Worm (Caenorhabditis elegans) whole organism, mixed stage, embryonic: ENCODE data around the gene C04A2.15.

Experiments used
- M03D4.4 ChIP-seq: sonication (generic microtip); optimal IDR thresholded peaks from 2 replicates; lab custom pipeline; 2017; ENCODE audit warnings: mild to moderate bottlenecking, missing genetic modification characterization, missing compliant biosample characterization
- ceh-43 ChIP-seq: fragments of 200-800 bp; sonication (Bioruptor generic); optimal IDR thresholded peaks from 2 replicates; lab custom pipeline; 2018; ENCODE audit warnings: mild to moderate bottlenecking, missing genetic modification characterization, moderate library complexity, missing compliant biosample characterization
- ceh-83 ChIP-seq: fragments of 200-800 bp; sonication (Bioruptor generic); optimal IDR thresholded peaks from 2 replicates; lab custom pipeline; 2018; ENCODE audit warnings: mild to moderate bottlenecking, missing genetic modification characterization, missing compliant biosample characterization
- ces-1 ChIP-seq: fragments of 150-350 bp; optimal IDR thresholded peaks from 2 replicates; lab custom pipeline; 2014; ENCODE audit warnings: missing biosample characterization, missing genetic modification reagents, missing genetic modification characterization
- drap-1 ChIP-seq: fragments of 200-800 bp; sonication (Bioruptor generic); optimal IDR thresholded peaks from 3 replicates; lab custom pipeline; 2018; ENCODE audit warnings: mild to moderate bottlenecking, missing genetic modification characterization, missing compliant biosample characterization
- elt-1 ChIP-seq: sonication (generic microtip); optimal IDR thresholded peaks from 2 replicates; lab custom pipeline; 2017; ENCODE audit warnings: missing genetic modification characterization, mild to moderate bottlenecking, missing compliant biosample characterization, antibody characterized with exemption, moderate library complexity, borderline replicate concordance; ENCODE audit not compliant: insufficient read depth
- elt-3 ChIP-seq: fragments of 150-350 bp; optimal IDR thresholded peaks from 2 replicates; lab custom pipeline; 2014; ENCODE audit warnings: missing biosample characterization, missing genetic modification characterization
- flh-1 ChIP-seq: fragments of 200-800 bp; sonication (Bioruptor generic); optimal IDR thresholded peaks from 2 replicates; lab custom pipeline; 2018; ENCODE audit warnings: mild to moderate bottlenecking, missing genetic modification characterization, moderate library complexity, missing compliant biosample characterization
- ham-2 ChIP-seq: fragments of 200-800 bp; sonication (Bioruptor generic); optimal IDR thresholded peaks from 2 replicates; lab custom pipeline; 2018; ENCODE audit warnings: mild to moderate bottlenecking, missing genetic modification characterization, missing compliant biosample characterization
- hlh-1 ChIP-seq: fragments of 150-350 bp; optimal IDR thresholded peaks from 2 replicates; lab custom pipeline; 2014; ENCODE audit warnings: missing biosample characterization, missing genetic modification reagents, missing genetic modification characterization
- lin-13 ChIP-seq: fragments of 150-350 bp; optimal IDR thresholded peaks from 2 replicates; lab custom pipeline; 2014; ENCODE audit warnings: missing biosample characterization, missing genetic modification characterization
- lin-32 ChIP-seq: fragments of 200-800 bp; sonication (Bioruptor generic); optimal IDR thresholded peaks from 2 replicates; lab custom pipeline; 2018; ENCODE audit warnings: mild to moderate bottlenecking, missing genetic modification characterization, missing compliant biosample characterization
- lsy-2 ChIP-seq: fragments of 150-350 bp; optimal IDR thresholded peaks from 2 replicates; lab custom pipeline; 2014; ENCODE audit warnings: missing biosample characterization, missing genetic modification characterization
- mab-5 ChIP-seq: fragments of 150-350 bp; optimal IDR thresholded peaks from 2 replicates; lab custom pipeline; 2014; ENCODE audit warnings: missing biosample characterization, missing genetic modification characterization
- mep-1 ChIP-seq: fragments of 150-350 bp; optimal IDR thresholded peaks from 2 replicates; lab custom pipeline; 2017; ENCODE audit warnings: missing biosample characterization, missing genetic modification reagents, missing genetic modification characterization, inconsistent platforms
- nhr-12 ChIP-seq: fragments of 150-350 bp; optimal IDR thresholded peaks from 2 replicates; lab custom pipeline; 2014; ENCODE audit warnings: missing biosample characterization, missing genetic modification characterization
- nhr-2 ChIP-seq: fragments of 150-350 bp; optimal IDR thresholded peaks from 2 replicates; lab custom pipeline; 2014; ENCODE audit warnings: missing biosample characterization, missing genetic modification characterization
- nhr-237 ChIP-seq: fragments of 150-350 bp; optimal IDR thresholded peaks from 2 replicates; lab custom pipeline; 2014; ENCODE audit warnings: missing biosample characterization, missing genetic modification characterization
- nhr-28 ChIP-seq: fragments of 150-350 bp; optimal IDR thresholded peaks from 2 replicates; lab custom pipeline; 2014; ENCODE audit warnings: missing biosample characterization, missing genetic modification characterization
- nhr-76 ChIP-seq: sonication (generic microtip); optimal IDR thresholded peaks from 2 replicates; lab custom pipeline; 2017; ENCODE audit warnings: missing biosample characterization, missing genetic modification characterization
- pha-4 ChIP-seq: fragments of 150-350 bp; optimal IDR thresholded peaks from 2 replicates; lab custom pipeline; 2018; ENCODE audit warnings: missing biosample characterization, missing genetic modification reagents, missing genetic modification characterization
- sem-2 ChIP-seq: fragments of 200-800 bp; sonication (Bioruptor generic); optimal IDR thresholded peaks from 2 replicates; lab custom pipeline; 2018; ENCODE audit warnings: mild to moderate bottlenecking, missing genetic modification characterization, missing compliant biosample characterization
- snpc-4 ChIP-seq: fragments of 150-350 bp; optimal IDR thresholded peaks from 2 replicates; lab custom pipeline; 2014; ENCODE audit warnings: missing biosample characterization, missing genetic modification characterization
- sptf-1 ChIP-seq: sonication (generic microtip); optimal IDR thresholded peaks from 2 replicates; lab custom pipeline; 2017; ENCODE audit warnings: mild to moderate bottlenecking, missing genetic modification characterization, moderate library complexity, missing compliant biosample characterization
- tbx-8 ChIP-seq: fragments of 200-800 bp; sonication (Bioruptor generic); optimal IDR thresholded peaks from 2 replicates; lab custom pipeline; 2018; ENCODE audit warnings: mild to moderate bottlenecking, missing genetic modification characterization, moderate library complexity, missing compliant biosample characterization
- unc-120 ChIP-seq: sonication (generic microtip); optimal IDR thresholded peaks from 2 replicates; lab custom pipeline; 2017; ENCODE audit warnings: missing genetic modification characterization, missing compliant biosample characterization; ENCODE audit not compliant: poor library complexity, severe bottlenecking
- unc-39 ChIP-seq: fragments of 150-350 bp; optimal IDR thresholded peaks from 2 replicates; lab custom pipeline; 2014; ENCODE audit warnings: missing biosample characterization, missing genetic modification characterization
- unc-62 ChIP-seq: fragments of 150-350 bp; optimal IDR thresholded peaks from 2 replicates; lab custom pipeline; 2014; ENCODE audit warnings: missing biosample characterization, missing genetic modification reagents, missing genetic modification characterization
- zip-8 ChIP-seq: fragments of 150-350 bp; optimal IDR thresholded peaks from 2 replicates; lab custom pipeline; 2014; ENCODE audit warnings: missing biosample characterization, missing genetic modification characterization

Gene C04A2.15

ce11 chrII:6883716-6884115, 31.7 kb downstream of the C04A2.15 start, which contains the start of gene pmp-1:
pmp-1 (minus strand) TSS chrII:6883754.
- TF ChIP-seq elt-1 (no peak), snpc-4 (tag; lab: Kevin White, UChicago) (no peak), M03D4.4 (tag; lab: Kevin White, UChicago) (no peak)

ce11 chrII:6884568-6884967, 32.5 kb downstream of the C04A2.15 start:
- TF ChIP-seq nhr-2 (no peak), lin-32 (GFP tag; lab: Kevin White, UChicago) (no peak), nhr-237 (tag; lab: Kevin White, UChicago) (no peak), mep-1 (tag; lab: Kevin White, UChicago) (no peak), zip-8 (tag; lab: Kevin White, UChicago) (no peak)
- TF ChIP-seq, all 35 proteins: peak for 0

ce11 chrII:6887319-6888005, 35.4 kb downstream of the C04A2.15 start, which contains the start of gene pmp-2:
pmp-2 (minus strand) TSS chrII:6887805.
- TF ChIP-seq lsy-2 (no peak), lin-32 (GFP tag; lab: Kevin White, UChicago) (no peak), hlh-1 (tag; lab: Kevin White, UChicago) (no peak), unc-120 (tag; lab: Kevin White, UChicago) (no peak)

ce11 chrII:6888211-6888610, 36.2 kb downstream of the C04A2.15 start:
- no peak for TF ChIP-seq lsy-2
- TF ChIP-seq sptf-1 (tag; lab: Kevin White, UChicago), result no peak
- TF ChIP-seq snpc-4 (tag; lab: Kevin White, UChicago), result no peak
- no peak for TF ChIP-seq unc-39 (tag; lab: Kevin White, UChicago)
- no peak for TF ChIP-seq elt-3 (tag; lab: Kevin White, UChicago)
- no peak for TF ChIP-seq zip-8 (tag; lab: Kevin White, UChicago)
- TF ChIP-seq lin-13 (tag; lab: Kevin White, UChicago), result no peak
- no peak for TF ChIP-seq flh-1
- no peak for TF ChIP-seq tbx-8 (GFP tag; lab: Kevin White, UChicago)
- no peak for TF ChIP-seq mep-1 (tag; lab: Kevin White, UChicago)
- no peak for TF ChIP-seq mab-5 (tag; lab: Kevin White, UChicago)
- TF ChIP-seq hlh-1 (tag; lab: Kevin White, UChicago), result no peak
- TF ChIP-seq nhr-12 (tag; lab: Kevin White, UChicago), result no peak
- no peak for TF ChIP-seq M03D4.4 (tag; lab: Kevin White, UChicago)

- no peak for TF ChIP-seq unc-39 (tag; lab: Kevin White, UChicago)
- TF ChIP-seq nhr-28, result no peak
These were observed 36.9 kb downstream of the C04A2.15 start for ce11 chrII:6888661-6889579.

- no peak for TF ChIP-seq zip-8 (tag; lab: Kevin White, UChicago)
- TF ChIP-seq nhr-76 (tag; lab: Kevin White, UChicago), result no peak
- TF ChIP-seq elt-1, result no peak
- no peak for TF ChIP-seq ceh-83 (GFP tag; lab: Kevin White, UChicago)
- TF ChIP-seq sptf-1 (tag; lab: Kevin White, UChicago), result no peak
- no peak for TF ChIP-seq ham-2
- TF ChIP-seq, all 35 proteins: peak for 0
These were observed 37.5 kb downstream of the C04A2.15 start for ce11 chrII:6889580-6889922.

- TF ChIP-seq ces-1 (GFP tag; lab: Kevin White, UChicago) (no peak), unc-62 (GFP tag; lab: Kevin White, UChicago) (no peak), sem-2 (GFP tag; lab: Kevin White, UChicago) (no peak), ceh-43 (no peak), pha-4 (tag; lab: Kevin White, UChicago) (no peak), nhr-237 (tag; lab: Kevin White, UChicago) (no peak), M03D4.4 (tag; lab: Kevin White, UChicago) (no peak), drap-1 (GFP tag; lab: Kevin White, UChicago) (no peak), nhr-2 (no peak)
These were observed 38.1 kb downstream of the C04A2.15 start, which contains the start of gene acer-1 for ce11 chrII:6890095-6890494. acer-1 (minus strand) TSS chrII:6890400.
